Fruit fly (Drosophila melanogaster): ENCODE measurements around the gene Ilp8.

Gene Ilp8

dm6 chr3L:17007041-17007471 lies 24.8 kb downstream of the Ilp8 start (continued):
- TF ChIP-seq inv (GFP tag; IDR thresholded peaks at IDR 0.05; ENCODE audit: partially characterized antibody), result no peak
- TF ChIP-seq CG11093 (GFP tag; IDR thresholded peaks at IDR 0.05), result no peak
- TF ChIP-seq CG9727 (GFP tag; optimal IDR thresholded peaks at IDR 0.05), result peak; percentile 7
- TF ChIP-seq CG15514 (GFP tag; optimal IDR thresholded peaks at IDR 0.05), result no peak
- 0 out of 2 replicates have a peak, but pooled peaks have one; percentile 18 for TF ChIP-seq gsb (GFP tag; IDR thresholded peaks at IDR 0.05)
- TF ChIP-seq caup (GFP tag; optimal IDR thresholded peaks at IDR 0.05; ENCODE audit: severe bottlenecking), result peak; percentile 2
- no peak for TF ChIP-seq CG10565 (GFP tag; optimal IDR thresholded peaks at IDR 0.05)
- TF ChIP-seq Tbp (GFP tag; optimal IDR thresholded peaks at IDR 0.05), result no peak
- TF ChIP-seq Deaf1 (tag; optimal IDR thresholded peaks at IDR 0.05), result no peak
- TF ChIP-seq CG9876 (GFP tag; optimal IDR thresholded peaks at IDR 0.05), result no peak
- no peak for TF ChIP-seq pum (GFP tag; optimal IDR thresholded peaks at IDR 0.05)
- TF ChIP-seq CG9932 (GFP tag; IDR thresholded peaks at IDR 0.05), result no peak; the same call in 1 of the 2 replicates
- TF ChIP-seq unc-4 (GFP tag; IDR thresholded peaks at IDR 0.05; ENCODE audit: partially characterized antibody), result no peak
- TF ChIP-seq gro (GFP tag; optimal IDR thresholded peaks at IDR 0.05), result no peak
- no peak for TF ChIP-seq bab2 (GFP tag; optimal IDR thresholded peaks at IDR 0.05)
- TF ChIP-seq CG12942 (GFP tag; optimal IDR thresholded peaks at IDR 0.05), result no peak
- no peak for TF ChIP-seq sima (GFP tag; optimal IDR thresholded peaks at IDR 0.05)
- TF ChIP-seq Lim3 (GFP tag; IDR thresholded peaks at IDR 0.05), result no peak
- no peak for TF ChIP-seq CG12391 (tag; optimal IDR thresholded peaks at IDR 0.05)
- TF ChIP-seq yki (optimal IDR thresholded peaks at IDR 0.05), result no peak
- no peak for TF ChIP-seq CG18011 (GFP tag; optimal IDR thresholded peaks at IDR 0.05)
- TF ChIP-seq CG10654 (GFP tag; optimal IDR thresholded peaks at IDR 0.05), result peak; percentile 6
- no peak for TF ChIP-seq usp (GFP tag; optimal IDR thresholded peaks at IDR 0.05)
- TF ChIP-seq Nf-YB (GFP tag; optimal IDR thresholded peaks at IDR 0.05), result no peak
- no peak for TF ChIP-seq HHEX (GFP tag; optimal IDR thresholded peaks at IDR 0.05)
- no peak for TF ChIP-seq CG14050 (GFP tag; IDR thresholded peaks at IDR 0.05)
- TF ChIP-seq CG8089 (GFP tag; optimal IDR thresholded peaks at IDR 0.05), result no peak
- no peak for TF ChIP-seq HLHmδ (GFP tag; optimal IDR thresholded peaks at IDR 0.05)
- peak; percentile 13 for TF ChIP-seq CG18619 (GFP tag; optimal IDR thresholded peaks at IDR 0.05)
- TF ChIP-seq CG2678 (tag; optimal IDR thresholded peaks at IDR 0.05), result peak; percentile 40
- TF ChIP-seq fd102C (GFP tag; optimal IDR thresholded peaks at IDR 0.05), result no peak
- TF ChIP-seq CG14710 (tag; optimal IDR thresholded peaks at IDR 0.05), result no peak
- TF ChIP-seq Sox102F (GFP tag; optimal IDR thresholded peaks at IDR 0.05), result peak; percentile 39
- no peak for TF ChIP-seq ac (GFP tag; optimal IDR thresholded peaks at IDR 0.05)
- no peak for TF ChIP-seq CG7987 (GFP tag; optimal IDR thresholded peaks at IDR 0.05)
- TF ChIP-seq NC2α (GFP tag; optimal IDR thresholded peaks at IDR 0.05), result no peak
- no peak for TF ChIP-seq gcm (GFP tag; optimal IDR thresholded peaks at IDR 0.05)
- TF ChIP-seq lov (optimal IDR thresholded peaks at IDR 0.05), result no peak
- TF ChIP-seq lov (GFP tag; IDR thresholded peaks at IDR 0.05), result no peak
- TF ChIP-seq Sox100B (GFP tag; optimal IDR thresholded peaks at IDR 0.05), result no peak
- no peak for TF ChIP-seq tup (GFP tag; optimal IDR thresholded peaks at IDR 0.05)
- TF ChIP-seq CG13287 (GFP tag; IDR thresholded peaks at IDR 0.05; ENCODE audit: partially characterized antibody), result no peak
- no peak for TF ChIP-seq zf30C (GFP tag; optimal IDR thresholded peaks at IDR 0.05)
- TF ChIP-seq CG14014 (GFP tag; IDR thresholded peaks at IDR 0.05), result peak; percentile 56; the same call in 1 of the 2 replicates
- TF ChIP-seq ERR (GFP tag; optimal IDR thresholded peaks at IDR 0.05), result no peak
- no peak for TF ChIP-seq CG16863 (GFP tag; optimal IDR thresholded peaks at IDR 0.05)
- no peak for TF ChIP-seq CG16815 (GFP tag; optimal IDR thresholded peaks at IDR 0.05)
- TF ChIP-seq Max (GFP tag; optimal IDR thresholded peaks at IDR 0.05), result no peak
- TF ChIP-seq Doc3 (GFP tag; IDR thresholded peaks at IDR 0.05; ENCODE audit: partially characterized antibody), result no peak
- peak; percentile 26 for TF ChIP-seq dmrt99B (tag; optimal IDR thresholded peaks at IDR 0.05)
- TF ChIP-seq jumu (GFP tag; optimal IDR thresholded peaks at IDR 0.05), result no peak
